Fruit fly (Drosophila melanogaster): ENCODE data around the gene CG44869.

Gene CG44869

DNA sequence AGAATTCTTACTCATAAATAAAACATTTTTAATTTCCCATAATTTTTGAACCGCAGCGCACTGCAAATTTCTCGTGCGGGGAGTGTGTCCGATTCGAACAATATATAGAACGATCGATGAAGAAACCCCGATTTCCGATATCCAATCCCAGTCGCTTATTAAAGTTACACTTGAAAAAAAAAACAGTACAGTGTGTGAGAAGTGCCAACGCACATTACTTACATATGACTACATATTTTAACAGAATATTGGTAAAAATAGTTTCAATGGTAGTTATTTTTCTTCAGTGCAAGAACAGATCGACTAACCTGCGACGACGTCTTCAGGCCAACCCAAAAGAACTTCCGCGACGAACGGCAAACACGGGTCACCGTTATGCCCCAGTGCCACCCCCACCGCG lies 44.8 kb upstream of the CG44869 start:
- TF ChIP-seq dsf (GFP tag; optimal IDR thresholded peaks at IDR 0.05; ENCODE audit: borderline replicate concordance) (no peak), h (GFP tag; optimal IDR thresholded peaks at IDR 0.05) (peak; percentile 7), fru (GFP tag; optimal IDR thresholded peaks at IDR 0.05) (no peak), GATAd (GFP tag; optimal IDR thresholded peaks at IDR 0.05) (no peak), ey (GFP tag; optimal IDR thresholded peaks at IDR 0.05) (peak; percentile 29)

dm6 chr2L:15458919-15459318 lies 40.8 kb upstream of the CG44869 start:
- TF ChIP-seq Hnf4 (GFP tag; optimal IDR thresholded peaks at IDR 0.05) (peak; percentile 26), CG32264 (GFP tag; optimal IDR thresholded peaks at IDR 0.05) (no peak), usp (GFP tag; optimal IDR thresholded peaks at IDR 0.05) (no peak), brk (GFP tag; optimal IDR thresholded peaks at IDR 0.05) (no peak), pan (optimal IDR thresholded peaks at IDR 0.05) (no peak), psq (GFP tag; optimal IDR thresholded peaks at IDR 0.05) (peak; percentile 20), HLH106 (tag; optimal IDR thresholded peaks at IDR 0.05) (peak; percentile 55), Sp1 (GFP tag; optimal IDR thresholded peaks at IDR 0.05) (peak; percentile 26), CG9705 (GFP tag; optimal IDR thresholded peaks at IDR 0.05) (no peak), GATAd (GFP tag; optimal IDR thresholded peaks at IDR 0.05) (no peak), ey (GFP tag; optimal IDR thresholded peaks at IDR 0.05) (peak; percentile 18), lola (GFP tag; optimal IDR thresholded peaks at IDR 0.05) (no peak), Myc (optimal IDR thresholded peaks at IDR 0.05) (no peak), Vsx2 (GFP tag; optimal IDR thresholded peaks at IDR 0.05; ENCODE audit: partially characterized antibody) (no peak), tai (GFP tag; optimal IDR thresholded peaks at IDR 0.05) (no peak), rgr (GFP tag; optimal IDR thresholded peaks at IDR 0.05) (peak; percentile 49), Rel (GFP tag; optimal IDR thresholded peaks at IDR 0.05) (no peak), Rel (tag; optimal IDR thresholded peaks at IDR 0.05) (no peak), OdsH (GFP tag; optimal IDR thresholded peaks at IDR 0.05) (peak; percentile 40), dl (GFP tag; optimal IDR thresholded peaks at IDR 0.05; ENCODE audit: insufficient read depth in 1 of 2, partially characterized antibody in 2 of 2) (no peak), h (GFP tag; optimal IDR thresholded peaks at IDR 0.05) (peak; percentile 56), dmrt93B (GFP tag; optimal IDR thresholded peaks at IDR 0.05) (no peak), foxo (GFP tag; optimal IDR thresholded peaks at IDR 0.05) (peak in 1 of 2 experiments; percentile 54), fru (GFP tag; optimal IDR thresholded peaks at IDR 0.05) (peak; percentile 46), br (GFP tag; optimal IDR thresholded peaks at IDR 0.05) (peak; percentile 36)

DNA sequence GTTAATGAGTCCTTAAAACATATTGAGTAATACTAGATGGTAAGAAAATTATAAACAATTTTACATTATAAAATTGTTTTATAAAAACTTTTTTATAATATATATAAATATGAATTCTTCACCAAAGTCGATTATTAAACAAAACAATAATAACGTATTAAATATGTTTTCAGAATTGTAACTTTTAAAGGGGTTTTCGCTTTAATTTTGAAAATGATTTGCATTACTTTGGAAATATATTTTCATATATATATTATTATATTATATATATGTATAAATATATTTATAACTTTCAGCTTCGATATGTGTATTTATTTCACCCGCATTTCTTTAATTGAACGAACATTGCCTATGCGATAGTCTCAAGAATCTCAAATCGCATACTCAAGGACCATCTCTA lies 39.9 kb upstream of the CG44869 start:
- peak; percentile 7 for TF ChIP-seq dmrt93B (GFP tag; optimal IDR thresholded peaks at IDR 0.05)
- TF ChIP-seq CG32264 (GFP tag; optimal IDR thresholded peaks at IDR 0.05): no peak
- TF ChIP-seq dl (GFP tag; optimal IDR thresholded peaks at IDR 0.05; ENCODE audit: insufficient read depth in 1 of 2, partially characterized antibody in 2 of 2): no peak
- TF ChIP-seq woc (GFP tag; optimal IDR thresholded peaks at IDR 0.05): no peak
- peak; percentile 1 for TF ChIP-seq HLH106 (tag; optimal IDR thresholded peaks at IDR 0.05)
- TF ChIP-seq foxo (GFP tag; optimal IDR thresholded peaks at IDR 0.05): no peak
- TF ChIP-seq sage (GFP tag; optimal IDR thresholded peaks at IDR 0.05): no peak
- TF ChIP-seq Hr78 (GFP tag; optimal IDR thresholded peaks at IDR 0.05): no peak
- no peak for TF ChIP-seq ey (GFP tag; optimal IDR thresholded peaks at IDR 0.05)
- no peak for TF ChIP-seq Jra (GFP tag; optimal IDR thresholded peaks at IDR 0.05)
- TF ChIP-seq Myc (optimal IDR thresholded peaks at IDR 0.05): no peak
- TF ChIP-seq tai (GFP tag; optimal IDR thresholded peaks at IDR 0.05): no peak
- no peak for TF ChIP-seq sv (GFP tag; optimal IDR thresholded peaks at IDR 0.05)
- TF ChIP-seq h (GFP tag; optimal IDR thresholded peaks at IDR 0.05): peak; percentile 4
- TF ChIP-seq lola (GFP tag; optimal IDR thresholded peaks at IDR 0.05): no peak
- TF ChIP-seq Sp1 (GFP tag; optimal IDR thresholded peaks at IDR 0.05): peak; percentile 31
- no peak for TF ChIP-seq rgr (GFP tag; optimal IDR thresholded peaks at IDR 0.05)
- TF ChIP-seq N (GFP tag; optimal IDR thresholded peaks at IDR 0.05): no peak
- peak; percentile 29 for TF ChIP-seq psq (GFP tag; optimal IDR thresholded peaks at IDR 0.05)
- no peak for TF ChIP-seq Hr83 (GFP tag; optimal IDR thresholded peaks at IDR 0.05; ENCODE audit: poor library complexity, severe bottlenecking)
- no peak for TF ChIP-seq OdsH (GFP tag; optimal IDR thresholded peaks at IDR 0.05)

- TF ChIP-seq GATAd (GFP tag; optimal IDR thresholded peaks at IDR 0.05) (no peak), Sp1 (GFP tag; optimal IDR thresholded peaks at IDR 0.05) (peak; percentile 18), Rel (GFP tag; optimal IDR thresholded peaks at IDR 0.05) (no peak), Rel (tag; optimal IDR thresholded peaks at IDR 0.05) (no peak), dl (GFP tag; optimal IDR thresholded peaks at IDR 0.05; ENCODE audit: insufficient read depth in 1 of 2, partially characterized antibody in 2 of 2) (no peak), psq (GFP tag; optimal IDR thresholded peaks at IDR 0.05) (peak; percentile 4), OdsH (GFP tag; optimal IDR thresholded peaks at IDR 0.05) (peak; percentile 4), HLH106 (tag; optimal IDR thresholded peaks at IDR 0.05) (peak; percentile 5), foxo (GFP tag; optimal IDR thresholded peaks at IDR 0.05) (peak in 1 of 2 experiments; percentile 6)
Measured at dm6 chr2L:15441852-15442549, 23.8 kb upstream of the CG44869 start.
